Worm (Caenorhabditis elegans): ENCODE measurements around the gene F15G9.6.

F15G9.6 gene

DNA sequence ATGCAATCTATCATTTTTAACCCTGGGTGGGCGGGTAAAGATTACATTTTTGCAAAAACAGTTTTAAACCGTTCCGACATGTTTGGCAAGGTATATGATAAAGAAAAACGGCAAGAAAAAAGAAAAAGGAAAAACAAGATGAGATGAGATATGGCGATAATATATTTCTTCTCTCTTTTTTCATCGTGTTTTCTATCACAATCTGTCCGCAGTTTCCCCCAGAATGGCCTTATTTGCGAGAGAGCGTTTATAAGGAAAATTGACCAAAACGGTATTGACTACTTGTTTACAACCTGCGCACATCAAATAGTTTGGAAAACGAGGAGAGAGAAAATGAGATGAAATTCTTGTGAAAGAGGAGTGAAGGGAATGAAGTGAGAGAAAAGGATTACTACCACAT is 42.2 kb upstream of the F15G9.6 start (continued):
- TF ChIP-seq fos-1 (tag; optimal IDR thresholded peaks at IDR 0.05) (no peak), efl-3 (GFP tag; optimal IDR thresholded peaks at IDR 0.05) (no peak), ztf-4 (tag; optimal IDR thresholded peaks at IDR 0.05) (peak; percentile 6), nhr-19 (GFP tag; conservative IDR thresholded peaks at IDR 0.05) (peak; percentile 21; the same call in 1 of the 2 replicates), hlh-4 (tag; optimal IDR thresholded peaks at IDR 0.05) (no peak), blmp-1 (tag; optimal IDR thresholded peaks at IDR 0.05) (peak; percentile 95), irx-1 (tag; optimal IDR thresholded peaks at IDR 0.05) (peak; percentile 26), nhr-84 (tag; optimal IDR thresholded peaks at IDR 0.05) (no peak), nhr-47 (tag; optimal IDR thresholded peaks at IDR 0.05) (peak; percentile 19), unc-98 (GFP tag; IDR thresholded peaks at IDR 0.05) (no peak), dsc-1 (tag; optimal IDR thresholded peaks at IDR 0.05) (no peak), egl-27 (tag; optimal IDR thresholded peaks at IDR 0.05) (no peak), swsn-7 (tag; optimal IDR thresholded peaks at IDR 0.05) (peak; percentile 4), nhr-20 (tag; optimal IDR thresholded peaks at IDR 0.05) (peak; percentile 76), mab-9 (GFP tag; IDR thresholded peaks at IDR 0.05) (no peak), nhr-12 (tag; optimal IDR thresholded peaks at IDR 0.05) (no peak), ces-1 (GFP tag; optimal IDR thresholded peaks at IDR 0.05) (no peak), lin-35 (GFP tag; optimal IDR thresholded peaks at IDR 0.05) (peak in 1 of 2 experiments; percentile 38), skn-1 (tag; optimal IDR thresholded peaks at IDR 0.05) (no peak), lin-39 (tag; optimal IDR thresholded peaks at IDR 0.05) (no peak), lir-3 (tag; optimal IDR thresholded peaks at IDR 0.05; ENCODE audit: poor library complexity) (no peak), mep-1 (tag; optimal IDR thresholded peaks at IDR 0.05) (peak; percentile 57), snu-23 (GFP tag; optimal IDR thresholded peaks at IDR 0.05) (peak; percentile 73), C16A3.4 (tag; optimal IDR thresholded peaks at IDR 0.05) (peak; percentile 50), mdl-1 (tag; optimal IDR thresholded peaks at IDR 0.05) (peak in 1 of 2 experiments; percentile 36), isw-1 (GFP tag; IDR thresholded peaks at IDR 0.05) (no peak), rnt-1 (tag; optimal IDR thresholded peaks at IDR 0.05) (no peak), nhr-237 (tag; optimal IDR thresholded peaks at IDR 0.05) (peak; percentile 47), xbp-1 (tag; optimal IDR thresholded peaks at IDR 0.05) (peak; percentile 11), fkh-10 (GFP tag; optimal IDR thresholded peaks at IDR 0.05) (no peak), nhr-28 (tag; optimal IDR thresholded peaks at IDR 0.05) (no peak), pax-3 (tag; optimal IDR thresholded peaks at IDR 0.05) (no peak), unc-62 (GFP tag; optimal IDR thresholded peaks at IDR 0.05) (no peak)

DNA sequence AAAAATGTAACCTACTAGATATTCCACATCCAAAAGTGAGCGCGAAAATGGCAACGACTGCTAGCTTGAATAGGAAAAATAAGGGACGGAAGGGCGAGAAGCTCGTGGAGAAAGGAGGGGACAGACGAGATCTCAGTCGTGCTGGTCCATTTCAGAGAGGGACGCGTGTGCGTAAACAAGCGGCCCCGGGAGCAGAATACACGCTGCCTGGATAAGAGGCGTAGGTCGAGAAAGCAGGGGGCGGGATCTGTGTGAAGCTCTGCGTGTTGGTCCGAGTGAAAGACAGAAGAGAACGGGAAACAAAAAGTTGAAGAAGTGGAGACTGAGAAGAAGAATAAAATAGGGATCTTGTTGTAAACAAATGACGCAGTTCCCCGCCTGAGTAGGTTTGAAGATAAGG is 41.0 kb upstream of the F15G9.6 start, which contains the start of gene T14B1.1:
Gene T14B1.1, minus strand, starts transcription at position 170 of the 400 bp plus-strand sequence.
- TF ChIP-seq isw-1 (GFP tag; IDR thresholded peaks at IDR 0.05), result no peak
- TF ChIP-seq hlh-17 (GFP tag; optimal IDR thresholded peaks at IDR 0.05; ENCODE audit: borderline replicate concordance), result no peak
- no peak for TF ChIP-seq lin-13 (GFP tag; optimal IDR thresholded peaks at IDR 0.05)
- TF ChIP-seq dsc-1 (tag; optimal IDR thresholded peaks at IDR 0.05), result peak; percentile 7
- TF ChIP-seq vab-15 (tag; optimal IDR thresholded peaks at IDR 0.05), result no peak
- TF ChIP-seq aly-2 (tag; optimal IDR thresholded peaks at IDR 0.05), result no peak
- TF ChIP-seq hpl-2 (GFP tag; optimal IDR thresholded peaks at IDR 0.05), result no peak
- TF ChIP-seq ceh-88 (GFP tag; IDR thresholded peaks at IDR 0.05), result no peak
- no peak for TF ChIP-seq unc-30 (tag; optimal IDR thresholded peaks at IDR 0.05)
- TF ChIP-seq rnt-1 (tag; optimal IDR thresholded peaks at IDR 0.05), result peak; percentile 27
- TF ChIP-seq Y116A8C.19 (tag; optimal IDR thresholded peaks at IDR 0.05; ENCODE audit: borderline replicate concordance), result no peak
- peak in 1 of 2 experiments; percentile 30 for TF ChIP-seq lsy-2 (tag; optimal IDR thresholded peaks at IDR 0.05)
- TF ChIP-seq lin-14 (GFP tag; optimal IDR thresholded peaks at IDR 0.05), result peak; percentile 86
- no peak for TF ChIP-seq sup-37 (GFP tag; optimal IDR thresholded peaks at IDR 0.05)
- TF ChIP-seq efl-1 (optimal IDR thresholded peaks at IDR 0.05), result no peak
- TF ChIP-seq efl-1 (GFP tag; optimal IDR thresholded peaks at IDR 0.05 in 1 of 2), result peak in 1 of 2 experiments; percentile 10
- no peak for TF ChIP-seq lir-3 (tag; optimal IDR thresholded peaks at IDR 0.05; ENCODE audit: poor library complexity)
- no peak for TF ChIP-seq ets-5 (GFP tag; IDR thresholded peaks at IDR 0.05)
- TF ChIP-seq zip-4 (GFP tag; optimal IDR thresholded peaks at IDR 0.05), result no peak
- TF ChIP-seq nhr-11 (tag; optimal IDR thresholded peaks at IDR 0.05), result no peak
- TF ChIP-seq snu-23 (GFP tag; optimal IDR thresholded peaks at IDR 0.05), result peak; percentile 26
- no peak for TF ChIP-seq nhr-84 (tag; optimal IDR thresholded peaks at IDR 0.05)
- TF ChIP-seq efl-3 (GFP tag; optimal IDR thresholded peaks at IDR 0.05), result no peak
- TF ChIP-seq ztf-11 (tag; optimal IDR thresholded peaks at IDR 0.05), result no peak
- TF ChIP-seq nhr-71 (tag; optimal IDR thresholded peaks at IDR 0.05), result peak; percentile 42
- TF ChIP-seq unc-62 (GFP tag; optimal IDR thresholded peaks at IDR 0.05), result no peak
- TF ChIP-seq mep-1 (tag; optimal IDR thresholded peaks at IDR 0.05), result no peak
- no peak for TF ChIP-seq zag-1 (tag; optimal IDR thresholded peaks at IDR 0.05)
- TF ChIP-seq elt-2 (tag; optimal IDR thresholded peaks at IDR 0.05), result no peak

All from whole organism, L1 larva.